Fruit fly (Drosophila melanogaster): ENCODE results near the gene CG32756.

The CG32756 gene

dm6 chrX:5972030-5972429 lies 26.5 kb downstream of the CG32756 start (continued):
- TF ChIP-seq Bteb2 (GFP tag; optimal IDR thresholded peaks at IDR 0.05) (no peak), az2 (GFP tag; optimal IDR thresholded peaks at IDR 0.05) (peak; percentile 52), CG6765 (GFP tag; optimal IDR thresholded peaks at IDR 0.05) (no peak), tap (tag; optimal IDR thresholded peaks at IDR 0.05) (no peak), Oaz (GFP tag; IDR thresholded peaks at IDR 0.05) (no peak), CG15479 (GFP tag; optimal IDR thresholded peaks at IDR 0.05) (no peak), CG18476 (GFP tag; optimal IDR thresholded peaks at IDR 0.05) (no peak), CG2116 (GFP tag; optimal IDR thresholded peaks at IDR 0.05) (no peak), Vsx1 (GFP tag; optimal IDR thresholded peaks at IDR 0.05) (no peak), Side (GFP tag; optimal IDR thresholded peaks at IDR 0.05) (no peak), CG8290 (GFP tag; optimal IDR thresholded peaks at IDR 0.05) (no peak), CG8290 (tag; optimal IDR thresholded peaks at IDR 0.05) (peak in 1 of 2 experiments; percentile 20), caup (GFP tag; optimal IDR thresholded peaks at IDR 0.05; ENCODE audit: severe bottlenecking) (no peak), cas (GFP tag; IDR thresholded peaks at IDR 0.05) (no peak), rib (GFP tag; IDR thresholded peaks at IDR 0.05) (no peak), Hmx (GFP tag; optimal IDR thresholded peaks at IDR 0.05) (no peak), Dref (GFP tag; IDR thresholded peaks at IDR 0.05) (no peak), CG10209 (GFP tag; optimal IDR thresholded peaks at IDR 0.05) (no peak), phol (tag; optimal IDR thresholded peaks at IDR 0.05) (peak; percentile 50), Oli (tag; optimal IDR thresholded peaks at IDR 0.05) (peak; percentile 42), stc (GFP tag; IDR thresholded peaks at IDR 0.05) (no peak), CG42726 (GFP tag; IDR thresholded peaks at IDR 0.05; ENCODE audit: partially characterized antibody) (no peak), CG8478 (optimal IDR thresholded peaks at IDR 0.05) (no peak), CG14965 (GFP tag; optimal IDR thresholded peaks at IDR 0.05; ENCODE audit: borderline replicate concordance) (no peak), Hr78 (GFP tag; optimal IDR thresholded peaks at IDR 0.05) (no peak), Atf6 (GFP tag; IDR thresholded peaks at IDR 0.05) (0 out of 2 replicates have a peak, but pooled peaks have one; percentile 19), lmd (GFP tag; IDR thresholded peaks at IDR 0.05) (peak; percentile 54), ac (GFP tag; optimal IDR thresholded peaks at IDR 0.05) (no peak), pfk (GFP tag; optimal IDR thresholded peaks at IDR 0.05) (no peak), YL-1 (GFP tag; optimal IDR thresholded peaks at IDR 0.05) (no peak), so (GFP tag; IDR thresholded peaks at IDR 0.05) (peak; percentile 47; the same call in 1 of the 3 replicates), CG9876 (GFP tag; optimal IDR thresholded peaks at IDR 0.05) (no peak), shn (GFP tag; optimal IDR thresholded peaks at IDR 0.05) (no peak), HLH3B (GFP tag; IDR thresholded peaks at IDR 0.05) (peak; percentile 63), nerfin-2 (GFP tag; IDR thresholded peaks at IDR 0.05; ENCODE audit: partially characterized antibody) (no peak), crol (GFP tag; IDR thresholded peaks at IDR 0.05) (0 out of 2 replicates have a peak, but pooled peaks have one; percentile 21), CTCF (GFP tag; optimal IDR thresholded peaks at IDR 0.05) (no peak), Bdp1 (GFP tag; optimal IDR thresholded peaks at IDR 0.05) (no peak), D19B (GFP tag; optimal IDR thresholded peaks at IDR 0.05) (no peak), Opbp (GFP tag; IDR thresholded peaks at IDR 0.05; ENCODE audit: partially characterized antibody) (no peak), gcm2 (GFP tag; optimal IDR thresholded peaks at IDR 0.05) (no peak), bsh (GFP tag; optimal IDR thresholded peaks at IDR 0.05) (peak; percentile 18 to 70), CG12391 (tag; optimal IDR thresholded peaks at IDR 0.05) (peak; percentile 20), CkIIα-i1 (GFP tag; IDR thresholded peaks at IDR 0.05) (no peak), br (optimal IDR thresholded peaks at IDR 0.05) (no peak), abd-A (tag; optimal IDR thresholded peaks at IDR 0.05) (no peak), kah (GFP tag; optimal IDR thresholded peaks at IDR 0.05) (no peak), CG3995 (GFP tag; optimal IDR thresholded peaks at IDR 0.05) (no peak), ems (GFP tag; optimal IDR thresholded peaks at IDR 0.05) (no peak), CG15601 (tag; optimal IDR thresholded peaks at IDR 0.05) (peak; percentile 27), CG34224 (GFP tag; IDR thresholded peaks at IDR 0.05; ENCODE audit: partially characterized antibody) (no peak), Hey (tag; optimal IDR thresholded peaks at IDR 0.05) (no peak)
